Worm (Caenorhabditis elegans) whole organism, early embryonic: ENCODE data around the gene tat-6.

Source experiments
- B0310.2 ChIP-seq: sonication (generic microtip); optimal IDR thresholded peaks from 2 replicates; lab custom pipeline; 2016; ENCODE audit warnings: mild to moderate bottlenecking, missing genetic modification characterization, missing compliant biosample characterization
- F13C5.2 ChIP-seq: sonication (generic microtip); optimal IDR thresholded peaks from 2 replicates; lab custom pipeline; 2017; ENCODE audit warnings: mild to moderate bottlenecking, missing genetic modification characterization, inconsistent platforms, missing compliant biosample characterization
- aly-1 ChIP-seq: sonication (generic microtip); optimal IDR thresholded peaks from 2 replicates; lab custom pipeline; 2016; ENCODE audit warnings: missing genetic modification characterization, missing compliant biosample characterization
- ama-1 ChIP-seq: fragments of 150-350 bp; optimal IDR thresholded peaks from 2 replicates; lab custom pipeline; 2014
- ceh-13 ChIP-seq: fragments of 200-800 bp; sonication (Bioruptor generic); optimal IDR thresholded peaks from 2 replicates; lab custom pipeline; 2018; ENCODE audit warnings: mild to moderate bottlenecking, missing genetic modification characterization, missing compliant biosample characterization
- ceh-36 ChIP-seq: sonication (generic microtip); optimal IDR thresholded peaks from 2 replicates; lab custom pipeline; 2016; ENCODE audit warnings: missing genetic modification characterization, inconsistent platforms, missing compliant biosample characterization
- ets-7 ChIP-seq: sonication (generic microtip); optimal IDR thresholded peaks from 2 replicates; lab custom pipeline; 2016; ENCODE audit warnings: missing genotype, missing genetic modification characterization, missing compliant biosample characterization
- flt-1 ChIP-seq: fragments of 200-800 bp; sonication (Bioruptor generic); IDR thresholded peaks from 2 replicates; pipeline ENCODE4 v1.3.6; 2022; ENCODE audit warnings: missing genetic modification characterization, missing compliant biosample characterization
- hmbx-1 ChIP-seq: sonication (generic microtip); optimal IDR thresholded peaks from 2 replicates; lab custom pipeline; 2016; ENCODE audit warnings: mild to moderate bottlenecking, missing genetic modification characterization, missing compliant biosample characterization
- hmg-4 ChIP-seq: fragments of 200-800 bp; sonication (Bioruptor generic); optimal IDR thresholded peaks from 2 replicates; lab custom pipeline; 2018; ENCODE audit warnings: mild to moderate bottlenecking, missing genetic modification characterization, missing compliant biosample characterization
- hnd-1 ChIP-seq: sonication (generic microtip); optimal IDR thresholded peaks from 2 replicates; lab custom pipeline; 2016; ENCODE audit warnings: missing genetic modification characterization, missing compliant biosample characterization
- pes-1 ChIP-seq: fragments of 200-800 bp; sonication (Bioruptor generic); IDR thresholded peaks from 2 replicates; pipeline ENCODE4 v1.3.6; 2022; ENCODE audit warnings: missing genetic modification reagents, missing genetic modification characterization, missing compliant biosample characterization
- scrt-1 ChIP-seq: fragments of 200-800 bp; sonication (Bioruptor generic); IDR thresholded peaks from 2 replicates; pipeline ENCODE4 v1.3.6; 2022; ENCODE audit warnings: missing genetic modification characterization, missing compliant biosample characterization
- sea-1 ChIP-seq: fragments of 200-800 bp; sonication (Bioruptor generic); conservative IDR thresholded peaks from 2 replicates; pipeline ENCODE4 v1.3.6; 2022; ENCODE audit warnings: missing genetic modification characterization, missing compliant biosample characterization
- tbx-11 ChIP-seq: fragments of 200-800 bp; sonication (Bioruptor generic); IDR thresholded peaks from 2 replicates; pipeline ENCODE4 v1.3.6; 2022; ENCODE audit warnings: missing genetic modification characterization, missing compliant biosample characterization
- tbx-37 ChIP-seq: fragments of 200-800 bp; sonication (Bioruptor generic); conservative IDR thresholded peaks from 2 replicates; pipeline ENCODE4 v1.3.6; 2022; ENCODE audit warnings: missing genetic modification reagents, missing genetic modification characterization, missing compliant biosample characterization
- tra-4 ChIP-seq: sonication (generic microtip); optimal IDR thresholded peaks from 2 replicates; lab custom pipeline; 2017; ENCODE audit warnings: missing genetic modification characterization, missing compliant biosample characterization

The tat-6 gene

ce11 chrV:3132116-3132515 lies 3.2 kb downstream of the tat-6 start:
- TF ChIP-seq B0310.2 (tag; lab: Kevin White, UChicago) (no peak), pes-1 (GFP tag; lab: Robert Waterston, UW) (0 out of 2 replicates have a peak, but pooled peaks have one; percentile 30)

- TF ChIP-seq ceh-36 (no peak), F13C5.2 (tag; lab: Kevin White, UChicago) (no peak), tbx-11 (no peak), ceh-13 (GFP tag; lab: Kevin White, UChicago) (no peak), tra-4 (tag; lab: Kevin White, UChicago) (no peak), hmg-4 (GFP tag; lab: Kevin White, UChicago) (no peak), sea-1 (no peak), aly-1 (no peak), hnd-1 (tag; lab: Kevin White, UChicago) (no peak), hmbx-1 (tag; lab: Kevin White, UChicago) (no peak), ama-1 (lab: Kevin White, UChicago) (no peak), flt-1 (GFP tag; lab: Robert Waterston, UW) (no peak), tbx-37 (GFP tag; lab: Robert Waterston, UW) (no peak), pes-1 (GFP tag; lab: Robert Waterston, UW) (no peak), B0310.2 (tag; lab: Kevin White, UChicago) (no peak), ets-7 (no peak), scrt-1 (GFP tag; lab: Robert Waterston, UW) (no peak)
Measured at ce11 chrV:3133293-3133755, 4.4 kb downstream of the tat-6 start, which contains the start of gene F02C9.2. Gene F02C9.2 (plus strand): TSS chrV:3133705.

ce11 chrV:3138488-3138887 lies 9.6 kb downstream of the tat-6 start, which contains the start of the genes irld-3 and F02C9.1:
Gene irld-3 (minus strand): TSS chrV:3138588.
Gene F02C9.1 (plus strand): TSS chrV:3138703.
- TF ChIP-seq tbx-37 (GFP tag; lab: Robert Waterston, UW) = no peak
- TF ChIP-seq tra-4 (tag; lab: Kevin White, UChicago) = no peak
- no peak for TF ChIP-seq ets-7
- TF ChIP-seq B0310.2 (tag; lab: Kevin White, UChicago) = no peak
- no peak for TF ChIP-seq pes-1 (GFP tag; lab: Robert Waterston, UW)
- TF ChIP-seq ceh-36 = no peak
- TF ChIP-seq ceh-13 (GFP tag; lab: Kevin White, UChicago) = no peak
- TF ChIP-seq tbx-11 = no peak
- no peak for TF ChIP-seq hmg-4 (GFP tag; lab: Kevin White, UChicago)
- no peak for TF ChIP-seq hnd-1 (tag; lab: Kevin White, UChicago)
- no peak for TF ChIP-seq F13C5.2 (tag; lab: Kevin White, UChicago)
- no peak for TF ChIP-seq sea-1
- no peak for TF ChIP-seq hmbx-1 (tag; lab: Kevin White, UChicago)
- TF ChIP-seq flt-1 (GFP tag; lab: Robert Waterston, UW) = no peak

ce11 chrV:3141190-3141589 lies 12.3 kb downstream of the tat-6 start, which contains the start of gene srab-9:
Gene srab-9 (minus strand): TSS chrV:3141290.
- TF ChIP-seq scrt-1 (GFP tag; lab: Robert Waterston, UW) = no peak
- TF ChIP-seq sea-1 = no peak
- no peak for TF ChIP-seq tra-4 (tag; lab: Kevin White, UChicago)
- TF ChIP-seq F13C5.2 (tag; lab: Kevin White, UChicago) = no peak
- TF ChIP-seq ets-7 = no peak
- no peak for TF ChIP-seq hmbx-1 (tag; lab: Kevin White, UChicago)
- TF ChIP-seq tbx-37 (GFP tag; lab: Robert Waterston, UW) = no peak
- no peak for TF ChIP-seq B0310.2 (tag; lab: Kevin White, UChicago)
- TF ChIP-seq flt-1 (GFP tag; lab: Robert Waterston, UW) = no peak
- no peak for TF ChIP-seq aly-1
- no peak for TF ChIP-seq pes-1 (GFP tag; lab: Robert Waterston, UW)
- TF ChIP-seq hmg-4 (GFP tag; lab: Kevin White, UChicago) = no peak
- no peak for TF ChIP-seq hnd-1 (tag; lab: Kevin White, UChicago)
- no peak for TF ChIP-seq ama-1 (lab: Kevin White, UChicago)
- no peak for TF ChIP-seq ceh-36
- TF ChIP-seq tbx-11 = no peak
- no peak for TF ChIP-seq ceh-13 (GFP tag; lab: Kevin White, UChicago)

- TF ChIP-seq flt-1 (GFP tag; lab: Robert Waterston, UW) = no peak
- TF ChIP-seq pes-1 (GFP tag; lab: Robert Waterston, UW) = no peak
- no peak for TF ChIP-seq hnd-1 (tag; lab: Kevin White, UChicago)
- TF ChIP-seq aly-1 = no peak
- no peak for TF ChIP-seq scrt-1 (GFP tag; lab: Robert Waterston, UW)
- TF ChIP-seq ets-7 = no peak
- TF ChIP-seq hmbx-1 (tag; lab: Kevin White, UChicago) = no peak
- TF ChIP-seq B0310.2 (tag; lab: Kevin White, UChicago) = no peak
- no peak for TF ChIP-seq ceh-13 (GFP tag; lab: Kevin White, UChicago)
- TF ChIP-seq F13C5.2 (tag; lab: Kevin White, UChicago) = no peak
- no peak for TF ChIP-seq tbx-37 (GFP tag; lab: Robert Waterston, UW)
Measured at ce11 chrV:3144494-3144893, 15.6 kb downstream of the tat-6 start, which contains the start of gene srab-10. Gene srab-10 (minus strand): TSS chrV:3144594.

- TF ChIP-seq hnd-1 (tag; lab: Kevin White, UChicago) (no peak), ceh-36 (no peak), flt-1 (GFP tag; lab: Robert Waterston, UW) (no peak), hmbx-1 (tag; lab: Kevin White, UChicago) (no peak), aly-1 (no peak), B0310.2 (tag; lab: Kevin White, UChicago) (no peak), scrt-1 (GFP tag; lab: Robert Waterston, UW) (no peak), pes-1 (GFP tag; lab: Robert Waterston, UW) (no peak), tra-4 (tag; lab: Kevin White, UChicago) (no peak), tbx-11 (no peak), ets-7 (no peak), sea-1 (no peak), F13C5.2 (tag; lab: Kevin White, UChicago) (no peak)
Measured at ce11 chrV:3145241-3145640, 16.3 kb downstream of the tat-6 start.

- TF ChIP-seq aly-1 = no peak
- TF ChIP-seq sea-1 = no peak
- TF ChIP-seq ceh-36 = no peak
- no peak for TF ChIP-seq F13C5.2 (tag; lab: Kevin White, UChicago)
- TF ChIP-seq ama-1 (lab: Kevin White, UChicago) = no peak
- TF ChIP-seq tra-4 (tag; lab: Kevin White, UChicago) = no peak
- no peak for TF ChIP-seq hnd-1 (tag; lab: Kevin White, UChicago)
- no peak for TF ChIP-seq hmg-4 (GFP tag; lab: Kevin White, UChicago)
- TF ChIP-seq tbx-11 = no peak
- no peak for TF ChIP-seq ceh-13 (GFP tag; lab: Kevin White, UChicago)
- TF ChIP-seq tbx-37 (GFP tag; lab: Robert Waterston, UW) = no peak
- TF ChIP-seq ets-7 = no peak
- no peak for TF ChIP-seq flt-1 (GFP tag; lab: Robert Waterston, UW)
- no peak for TF ChIP-seq pes-1 (GFP tag; lab: Robert Waterston, UW)
- TF ChIP-seq scrt-1 (GFP tag; lab: Robert Waterston, UW) = no peak
- no peak for TF ChIP-seq hmbx-1 (tag; lab: Kevin White, UChicago)
- TF ChIP-seq B0310.2 (tag; lab: Kevin White, UChicago) = no peak
Measured at ce11 chrV:3146932-3147331, 18.0 kb downstream of the tat-6 start, which contains the start of gene srab-11. Gene srab-11 (minus strand): TSS chrV:3147032.
